Worm (Caenorhabditis elegans) whole organism, L1 larva: ENCODE data around the gene B0454.8.

Experiments
- ceh-82 ChIP-seq, 3 experiments: fragments of 150-350 bp in 1 of 3; sonication (generic microtip) in 2 of 3; optimal IDR thresholded peaks; 2 replicates each; lab custom pipeline; 2014 to 2017; ENCODE audit warnings: missing biosample characterization in 3 of 3, missing genetic modification characterization in 3 of 3
- elt-2 ChIP-seq: sonication (generic microtip); optimal IDR thresholded peaks from 2 replicates; lab custom pipeline; 2016; ENCODE audit warnings: missing genetic modification characterization, mild to moderate bottlenecking, inconsistent platforms, missing compliant biosample characterization, missing genetic modification reagents
- hpl-2 ChIP-seq: fragments of 150-350 bp; optimal IDR thresholded peaks from 2 replicates; lab custom pipeline; 2014; ENCODE audit warnings: missing biosample characterization, missing genetic modification reagents, missing genetic modification characterization
- lsy-2 ChIP-seq, 2 experiments: fragments of 150-350 bp; optimal IDR thresholded peaks; 2 replicates each; lab custom pipeline; 2014; ENCODE audit warnings: missing biosample characterization in 2 of 2, missing genetic modification characterization in 2 of 2
- nhr-237 ChIP-seq: fragments of 150-350 bp; optimal IDR thresholded peaks from 2 replicates; lab custom pipeline; 2014; ENCODE audit warnings: missing biosample characterization, missing genetic modification characterization
- tlp-1 ChIP-seq: fragments of 150-350 bp; optimal IDR thresholded peaks from 2 replicates; lab custom pipeline; 2014; ENCODE audit warnings: missing biosample characterization, missing genetic modification characterization

DNA sequence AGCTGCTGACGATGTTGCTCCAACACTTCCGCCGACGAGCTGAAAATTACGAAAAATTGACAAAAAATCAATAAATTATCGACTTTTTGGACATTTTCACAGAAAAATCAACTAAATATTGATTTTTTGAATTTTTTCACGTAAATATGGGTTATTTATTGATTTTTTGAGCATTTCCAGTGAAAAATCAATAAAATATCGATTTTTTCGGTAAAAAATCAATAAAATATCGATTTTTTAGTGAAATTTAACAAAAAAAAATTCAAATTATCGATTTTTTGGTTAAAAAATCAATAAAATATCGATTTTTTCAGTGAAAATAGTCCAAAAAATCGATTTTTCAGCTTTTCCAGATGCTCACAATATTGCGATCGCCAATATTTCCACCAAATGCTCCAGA, 26.9 kb upstream of the B0454.8 start:
- TF ChIP-seq ceh-82 (tag; optimal IDR thresholded peaks at IDR 0.05; lab: Kevin White, UChicago) (no peak), tlp-1 (no peak), lsy-2 (tag; optimal IDR thresholded peaks at IDR 0.05; lab: Kevin White, UChicago) (no peak), elt-2 (tag; lab: Kevin White, UChicago) (no peak), hpl-2 (no peak), nhr-237 (tag; lab: Kevin White, UChicago) (no peak)
